Worm (Caenorhabditis elegans) whole organism, young adult: ENCODE measurements around the gene F35F10.1.

Experiments used
- F23B12.7 ChIP-seq: sonication (generic microtip); optimal IDR thresholded peaks from 2 replicates; lab custom pipeline; 2017; ENCODE audit warnings: missing genetic modification characterization, mild to moderate bottlenecking, missing compliant biosample characterization, antibody characterized with exemption, moderate library complexity; ENCODE audit not compliant: insufficient read depth
- F55B11.4 ChIP-seq: sonication (generic microtip); optimal IDR thresholded peaks from 2 replicates; lab custom pipeline; 2016; ENCODE audit warnings: missing compliant biosample characterization, missing genetic modification characterization, borderline replicate concordance; ENCODE audit not compliant: insufficient read depth
- ama-1 ChIP-seq, 3 experiments: fragments of 150-350 bp in 1 of 3; sonication (generic microtip) in 2 of 3; optimal IDR thresholded peaks; 2 replicates each; lab custom pipeline; 2014 to 2018; ENCODE audit warnings: missing biosample characterization in 2 of 3, missing genetic modification characterization in 2 of 3, missing genetic modification reagents in 2 of 3
- attf-3 ChIP-seq: fragments of 200-800 bp; sonication (Bioruptor generic); conservative IDR thresholded peaks from 2 replicates; pipeline ENCODE4 v1.3.6; 2022; ENCODE audit warnings: missing genetic modification reagents, missing genetic modification characterization, missing compliant biosample characterization
- attf-5 ChIP-seq: fragments of 200-800 bp; sonication (Bioruptor generic); optimal IDR thresholded peaks from 2 replicates; lab custom pipeline; 2018; ENCODE audit warnings: mild to moderate bottlenecking, missing genetic modification characterization, missing compliant biosample characterization
- cebp-1 ChIP-seq, 2 experiments: fragments of 200-800 bp in 1 of 2; sonication (Bioruptor generic) in 1 of 2; sonication (generic microtip) in 1 of 2; IDR thresholded peaks in 1 of 2; optimal IDR thresholded peaks in 1 of 2; 2 replicates each; pipeline versions ENCODE4 v1.3.6 to Lab custom; 2017 to 2022; ENCODE audit warnings: missing compliant biosample characterization in 2 of 2, missing genetic modification characterization in 2 of 2, mild to moderate bottlenecking in 1 of 2, missing genetic modification reagents in 1 of 2, moderate library complexity in 1 of 2
- ceh-40 ChIP-seq: fragments of 200-800 bp; sonication (Bioruptor generic); IDR thresholded peaks from 2 replicates; pipeline ENCODE4 v1.3.6; 2022; ENCODE audit warnings: missing genetic modification characterization, missing compliant biosample characterization
- lsy-27 ChIP-seq: sonication (generic microtip); optimal IDR thresholded peaks from 2 replicates; lab custom pipeline; 2017; ENCODE audit warnings: missing genetic modification characterization, mild to moderate bottlenecking, missing compliant biosample characterization, antibody characterized with exemption, missing genotype, borderline replicate concordance; ENCODE audit not compliant: insufficient read depth
- nhr-90 ChIP-seq: sonication (generic microtip); optimal IDR thresholded peaks from 2 replicates; lab custom pipeline; 2016; ENCODE audit warnings: missing genotype, mild to moderate bottlenecking, missing genetic modification characterization, missing compliant biosample characterization
- snpc-3.4 ChIP-seq: sonication (generic microtip); optimal IDR thresholded peaks from 2 replicates; lab custom pipeline; 2017; ENCODE audit warnings: missing genetic modification characterization, mild to moderate bottlenecking, missing compliant biosample characterization, antibody characterized with exemption, moderate library complexity, missing genotype, missing genetic modification reagents
- tbx-9 ChIP-seq: sonication (generic microtip); optimal IDR thresholded peaks from 2 replicates; lab custom pipeline; 2016; ENCODE audit warnings: borderline replicate concordance, missing genetic modification characterization, inconsistent platforms, missing compliant biosample characterization

ce11 chrV:3275033-3275432 lies 41.1 kb upstream of the F35F10.1 start, which contains the start of gene T28A11.3:
- TF ChIP-seq ceh-40: no peak
- TF ChIP-seq attf-3 (GFP tag; lab: Robert Waterston, UW): no peak
- no peak for TF ChIP-seq tbx-9
- no peak for TF ChIP-seq snpc-3.4 (tag; lab: Kevin White, UChicago)
- TF ChIP-seq attf-5 (GFP tag; lab: Kevin White, UChicago): no peak
- TF ChIP-seq F55B11.4 (tag; lab: Kevin White, UChicago): no peak
- TF ChIP-seq lsy-27 (tag; lab: Kevin White, UChicago): no peak
- TF ChIP-seq cebp-1 (GFP tag; IDR thresholded peaks at IDR 0.05; lab: Robert Waterston, UW): no peak
- TF ChIP-seq cebp-1 (tag; optimal IDR thresholded peaks at IDR 0.05; lab: Kevin White, UChicago): no peak
- no peak for TF ChIP-seq F23B12.7
- no peak for TF ChIP-seq nhr-90 (tag; lab: Kevin White, UChicago)
- no peak for TF ChIP-seq ama-1 (optimal IDR thresholded peaks at IDR 0.05; lab: Kevin White, UChicago)
- TF ChIP-seq ama-1 (GFP tag; optimal IDR thresholded peaks at IDR 0.05; lab: Kevin White, UChicago): no peak
